Fruit fly (Drosophila melanogaster) whole organism, embryonic: ENCODE results near the gene Mlp84B.

ENCODE experiments used
- ATbp ChIP-seq: fragments of 200-800 bp; sonication (Bioruptor generic); optimal IDR thresholded peaks from 2 replicates; lab custom pipeline; 2017; ENCODE audit warnings: missing biosample characterization, mild to moderate bottlenecking, missing genetic modification characterization, missing genetic modification reagents
- Antp ChIP-seq: fragments of 200-800 bp; sonication (Bioruptor generic); optimal IDR thresholded peaks from 3 replicates; lab custom pipeline; 2016; ENCODE audit warnings: missing biosample characterization, missing genetic modification characterization
- B-H1 ChIP-seq: fragments of 200-800 bp; sonication (Bioruptor generic); IDR thresholded peaks from 3 replicates; pipeline ENCODE4 v1.3.6; 2022; ENCODE audit warnings: missing biosample characterization, missing genetic modification characterization
- B-H2 ChIP-seq: fragments of 200-800 bp; sonication (Bioruptor generic); optimal IDR thresholded peaks from 2 replicates; lab custom pipeline; 2018; ENCODE audit warnings: missing biosample characterization, mild to moderate bottlenecking, missing genetic modification characterization
- BEAF-32 ChIP-seq: fragments of 200-800 bp; sonication (Bioruptor generic); optimal IDR thresholded peaks from 3 replicates; lab custom pipeline; 2017; ENCODE audit warnings: missing biosample characterization, missing genetic modification characterization, mild to moderate bottlenecking, moderate library complexity, missing genetic modification reagents
- CG10209 ChIP-seq: fragments of 200-800 bp; sonication (Bioruptor generic); optimal IDR thresholded peaks from 3 replicates; lab custom pipeline; 2017; ENCODE audit warnings: missing biosample characterization, mild to moderate bottlenecking, missing genetic modification characterization, missing genetic modification reagents
- CG10274 ChIP-seq: fragments of 200-800 bp; sonication (Bioruptor generic); optimal IDR thresholded peaks from 3 replicates; lab custom pipeline; 2017; ENCODE audit warnings: missing biosample characterization, mild to moderate bottlenecking, missing genetic modification characterization
- CG10321 ChIP-seq: fragments of 200-800 bp; sonication (Bioruptor generic); IDR thresholded peaks from 2 replicates; pipeline ENCODE4 v1.3.6; 2022; ENCODE audit warnings: missing biosample characterization, missing genetic modification characterization
- CG11247 ChIP-seq: fragments of 200-800 bp; sonication (Bioruptor generic); IDR thresholded peaks from 2 replicates; pipeline ENCODE4 v1.3.6; 2022; ENCODE audit warnings: missing biosample characterization, missing genetic modification characterization
- CG1602 ChIP-seq: fragments of 200-800 bp; sonication (Bioruptor generic); optimal IDR thresholded peaks from 3 replicates; lab custom pipeline; 2016; ENCODE audit warnings: missing biosample characterization, missing genetic modification characterization
- CG17361 ChIP-seq: fragments of 200-800 bp; sonication (Bioruptor generic); IDR thresholded peaks from 3 replicates; pipeline ENCODE4 v1.3.6; 2022; ENCODE audit warnings: missing biosample characterization, missing genetic modification characterization
- CG17568 ChIP-seq: fragments of 200-800 bp; sonication (Bioruptor generic); optimal IDR thresholded peaks from 2 replicates; lab custom pipeline; 2018; ENCODE audit warnings: missing biosample characterization, mild to moderate bottlenecking, missing genetic modification characterization, moderate library complexity
- CG1792 ChIP-seq: fragments of 200-800 bp; sonication (Bioruptor generic); optimal IDR thresholded peaks from 2 replicates; lab custom pipeline; 2016; ENCODE audit warnings: missing biosample characterization, missing genetic modification characterization
- CG2116 ChIP-seq: fragments of 200-800 bp; sonication (Bioruptor generic); optimal IDR thresholded peaks from 3 replicates; lab custom pipeline; 2018; ENCODE audit warnings: missing biosample characterization, mild to moderate bottlenecking, missing genetic modification characterization
- CG31224 ChIP-seq: fragments of 200-800 bp; sonication (Bioruptor generic); IDR thresholded peaks from 2 replicates; pipeline ENCODE4 v1.3.6; 2022; ENCODE audit warnings: missing biosample characterization, missing genetic modification characterization
- CG3847 ChIP-seq: fragments of 200-800 bp; sonication (Bioruptor generic); IDR thresholded peaks from 2 replicates; pipeline ENCODE4 v1.3.6; 2022; ENCODE audit warnings: missing biosample characterization, missing genetic modification characterization
- CG4707 ChIP-seq: fragments of 200-800 bp; sonication (Bioruptor generic); optimal IDR thresholded peaks from 2 replicates; lab custom pipeline; 2018; ENCODE audit warnings: missing biosample characterization, mild to moderate bottlenecking, missing genetic modification characterization, moderate library complexity
- CG6272 ChIP-seq: fragments of 200-800 bp; sonication (Bioruptor generic); IDR thresholded peaks from 2 replicates; pipeline ENCODE4 v1.3.6; 2022; ENCODE audit warnings: missing biosample characterization, missing genetic modification characterization
- CG7745 ChIP-seq: fragments of 200-800 bp; sonication (Bioruptor generic); optimal IDR thresholded peaks from 2 replicates; lab custom pipeline; 2018; ENCODE audit warnings: missing biosample characterization, mild to moderate bottlenecking, missing genetic modification characterization, moderate library complexity
- CG7786 ChIP-seq: fragments of 200-800 bp; sonication (Bioruptor generic); optimal IDR thresholded peaks from 2 replicates; lab custom pipeline; 2016; ENCODE audit warnings: missing biosample characterization, missing genetic modification characterization
- CG8359 ChIP-seq: fragments of 200-800 bp; sonication (Bioruptor generic); optimal IDR thresholded peaks from 2 replicates; lab custom pipeline; 2017; ENCODE audit warnings: missing biosample characterization, mild to moderate bottlenecking, missing genetic modification characterization, borderline replicate concordance
- CG9215 ChIP-seq: fragments of 200-800 bp; sonication (Bioruptor generic); IDR thresholded peaks from 2 replicates; pipeline ENCODE4 v1.3.6; 2022; ENCODE audit warnings: missing biosample characterization, missing genetic modification characterization
- CHES-1-like ChIP-seq: fragments of 200-800 bp; sonication (Bioruptor generic); optimal IDR thresholded peaks from 2 replicates; lab custom pipeline; 2016; ENCODE audit warnings: missing biosample characterization, missing genetic modification characterization
- Dek ChIP-seq: fragments of 200-800 bp; sonication (Bioruptor generic); optimal IDR thresholded peaks from 3 replicates; lab custom pipeline; 2019; ENCODE audit warnings: missing biosample characterization, mild to moderate bottlenecking, missing genetic modification characterization, moderate library complexity
- Eip74EF ChIP-seq, 2 experiments: fragments of 200-800 bp in 1 of 2; fragments of >200 bp in 1 of 2; sonication (Bioruptor generic) in 1 of 2; optimal IDR thresholded peaks; 2 replicates each; lab custom pipeline; 2017 to 2019; ENCODE audit warnings: missing biosample characterization in 2 of 2, missing genetic modification characterization in 2 of 2, mild to moderate bottlenecking in 1 of 2, moderate library complexity in 1 of 2
- HHEX ChIP-seq: fragments of 200-800 bp; sonication (Bioruptor generic); optimal IDR thresholded peaks from 3 replicates; lab custom pipeline; 2017; ENCODE audit warnings: missing biosample characterization, mild to moderate bottlenecking, missing genetic modification characterization, missing genetic modification reagents
- HLH4C ChIP-seq: fragments of 200-800 bp; sonication (Bioruptor generic); IDR thresholded peaks from 3 replicates; pipeline ENCODE4 v1.3.6; 2022; ENCODE audit warnings: missing biosample characterization, missing genetic modification characterization; ENCODE audit not compliant: partially characterized antibody
- HLH54F ChIP-seq: fragments of 200-800 bp; sonication (Bioruptor generic); optimal IDR thresholded peaks from 3 replicates; lab custom pipeline; 2016; ENCODE audit warnings: missing biosample characterization, missing genetic modification characterization
- Mad ChIP-seq: fragments of 200-800 bp; sonication (Bioruptor generic); optimal IDR thresholded peaks from 2 replicates; lab custom pipeline; 2016; ENCODE audit warnings: missing biosample characterization, missing genetic modification characterization
- Mrtf ChIP-seq: fragments of 200-800 bp; sonication (Bioruptor generic); IDR thresholded peaks from 3 replicates; pipeline ENCODE4 v1.3.6; 2022; ENCODE audit warnings: missing biosample characterization, missing genetic modification characterization
- Optix ChIP-seq: fragments of 200-800 bp; sonication (Bioruptor generic); IDR thresholded peaks from 3 replicates; pipeline ENCODE4 v1.3.6; 2022; ENCODE audit warnings: missing biosample characterization, missing genetic modification characterization
- Pdp1 ChIP-seq, 2 experiments: fragments of 200-800 bp; sonication (Bioruptor generic); optimal IDR thresholded peaks; 3 replicates each; lab custom pipeline; 2016; ENCODE audit warnings: missing biosample characterization in 2 of 2, missing genetic modification characterization in 2 of 2, mild to moderate bottlenecking in 1 of 2, moderate library complexity in 1 of 2
- Ssrp ChIP-seq: fragments of 200-800 bp; sonication (Bioruptor generic); optimal IDR thresholded peaks from 2 replicates; lab custom pipeline; 2018; ENCODE audit warnings: missing biosample characterization, mild to moderate bottlenecking, missing genetic modification characterization, moderate library complexity
- bab2 ChIP-seq: fragments of 200-800 bp; sonication (Bioruptor generic); optimal IDR thresholded peaks from 2 replicates; lab custom pipeline; 2016; ENCODE audit warnings: missing biosample characterization, missing genetic modification characterization
- cg ChIP-seq: fragments of 200-800 bp; sonication (Bioruptor generic); optimal IDR thresholded peaks from 3 replicates; lab custom pipeline; 2019; ENCODE audit warnings: missing biosample characterization, mild to moderate bottlenecking, missing genetic modification characterization, moderate library complexity
- croc ChIP-seq: fragments of 200-800 bp; sonication (Bioruptor generic); conservative IDR thresholded peaks from 3 replicates; pipeline ENCODE4 v1.3.6; 2022; ENCODE audit warnings: missing biosample characterization, missing genetic modification characterization
- crol ChIP-seq: fragments of 200-800 bp; sonication (Bioruptor generic); IDR thresholded peaks from 2 replicates; pipeline ENCODE4 v1.3.6; 2022; ENCODE audit warnings: missing biosample characterization, missing genetic modification characterization
- dan ChIP-seq: fragments of 200-800 bp; sonication (Bioruptor generic); IDR thresholded peaks from 2 replicates; pipeline ENCODE4 v1.3.6; 2022; ENCODE audit warnings: missing biosample characterization, missing genetic modification characterization
- fru ChIP-seq: fragments of >200 bp; optimal IDR thresholded peaks from 2 replicates; lab custom pipeline; 2017
- h ChIP-seq: fragments of >200 bp; optimal IDR thresholded peaks from 2 replicates; lab custom pipeline; 2017
- her ChIP-seq: fragments of 200-800 bp; sonication (Bioruptor generic); optimal IDR thresholded peaks from 2 replicates; lab custom pipeline; 2016; ENCODE audit warnings: missing biosample characterization, missing genetic modification characterization
- nom ChIP-seq: fragments of 200-800 bp; sonication (Bioruptor generic); optimal IDR thresholded peaks from 2 replicates; lab custom pipeline; 2017; ENCODE audit warnings: missing biosample characterization, missing genetic modification characterization, mild to moderate bottlenecking, moderate library complexity, missing genetic modification reagents
- pros ChIP-seq: fragments of 200-800 bp; sonication (Bioruptor generic); optimal IDR thresholded peaks from 3 replicates; lab custom pipeline; 2019; ENCODE audit warnings: missing biosample characterization, mild to moderate bottlenecking, missing genetic modification characterization, moderate library complexity
- ranshi ChIP-seq: fragments of 200-800 bp; sonication (Bioruptor generic); IDR thresholded peaks from 2 replicates; pipeline ENCODE4 v1.3.6; 2022; ENCODE audit warnings: missing biosample characterization, missing genetic modification characterization
- rib ChIP-seq: fragments of 200-800 bp; sonication (Bioruptor generic); IDR thresholded peaks from 2 replicates; pipeline ENCODE4 v1.3.6; 2022; ENCODE audit warnings: missing biosample characterization, missing genetic modification characterization
- sna ChIP-seq: fragments of 200-800 bp; sonication (Bioruptor generic); IDR thresholded peaks from 2 replicates; pipeline ENCODE4 v1.3.6; 2022; ENCODE audit warnings: missing biosample characterization, missing genetic modification characterization; ENCODE audit not compliant: partially characterized antibody
- sob ChIP-seq: fragments of 200-800 bp; sonication (Bioruptor generic); IDR thresholded peaks from 2 replicates; pipeline ENCODE4 v1.3.6; 2022; ENCODE audit warnings: missing biosample characterization, missing genetic modification characterization
- tup ChIP-seq: fragments of 200-800 bp; sonication (Bioruptor generic); optimal IDR thresholded peaks from 2 replicates; lab custom pipeline; 2016; ENCODE audit warnings: missing biosample characterization, mild to moderate bottlenecking, missing genetic modification characterization, moderate library complexity
- unc-4 ChIP-seq: fragments of 200-800 bp; sonication (Bioruptor generic); IDR thresholded peaks from 2 replicates; pipeline ENCODE4 v1.3.6; 2022; ENCODE audit warnings: missing biosample characterization, missing genetic modification characterization; ENCODE audit not compliant: partially characterized antibody
- vfl ChIP-seq: fragments of 200-800 bp; sonication (Bioruptor generic); optimal IDR thresholded peaks from 2 replicates; lab custom pipeline; 2016; ENCODE audit warnings: missing biosample characterization, missing genetic modification characterization
- vvl ChIP-seq: fragments of 200-800 bp; sonication (Bioruptor generic); IDR thresholded peaks from 2 replicates; pipeline ENCODE4 v1.3.6; 2022; ENCODE audit warnings: missing biosample characterization, missing genetic modification characterization

The Mlp84B gene

dm6 chr3R:7075712-7076183, 41.8 kb downstream of the Mlp84B start (continued):
- TF ChIP-seq h (no peak), tup (GFP tag; lab: Kevin White, UChicago) (peak; percentile 67), ranshi (no peak), Pdp1 (GFP tag; optimal IDR thresholded peaks at IDR 0.05; lab: Kevin White, UChicago) (peak; percentile 82 to 91), sob (no peak), Antp (GFP tag; lab: Kevin White, UChicago) (peak; percentile 84), CG8359 (peak; percentile 84), CG1602 (GFP tag; lab: Kevin White, UChicago) (peak; percentile 82), rib (GFP tag; lab: Robert Waterston, UW) (no peak), nom (GFP tag; lab: Kevin White, UChicago) (peak; percentile 83), CG2116 (GFP tag; lab: Kevin White, UChicago) (peak; percentile 64), CG10274 (GFP tag; lab: Kevin White, UChicago) (peak; percentile 79), B-H1 (GFP tag; lab: Robert Waterston, UW) (no peak), croc (GFP tag; lab: Robert Waterston, UW) (peak; percentile 77), CG4707 (GFP tag; lab: Kevin White, UChicago) (peak; percentile 80), CG10209 (GFP tag; lab: Kevin White, UChicago) (peak; percentile 90), CG17361 (GFP tag; lab: Robert Waterston, UW) (no peak), CG3847 (GFP tag; lab: Robert Waterston, UW) (no peak), CG10321 (no peak), bab2 (GFP tag; lab: Kevin White, UChicago) (peak; percentile 95), CG6272 (GFP tag; lab: Robert Waterston, UW) (peak; percentile 73), CG11247 (no peak), CG17568 (GFP tag; lab: Kevin White, UChicago) (peak; percentile 80), B-H2 (GFP tag; lab: Kevin White, UChicago) (peak; percentile 65), Dek (peak; percentile 88), CG9215 (GFP tag; lab: Robert Waterston, UW) (no peak), sna (GFP tag; lab: Robert Waterston, UW) (no peak), Mrtf (no peak), dan (GFP tag; lab: Robert Waterston, UW) (no peak), CG7745 (peak; percentile 30), cg (GFP tag; lab: Kevin White, UChicago) (no peak), Eip74EF (GFP tag; optimal IDR thresholded peaks at IDR 0.05; lab: Kevin White, UChicago) (peak in 1 of 2 experiments; percentile 72), Optix (no peak), Mad (GFP tag; lab: Kevin White, UChicago) (peak; percentile 86), vfl (peak; percentile 76), Ssrp (peak; percentile 88), BEAF-32 (GFP tag; lab: Kevin White, UChicago) (no peak), CG1792 (peak; percentile 89), CG31224 (GFP tag; lab: Robert Waterston, UW) (no peak), pros (GFP tag; lab: Kevin White, UChicago) (no peak), HLH54F (GFP tag; lab: Kevin White, UChicago) (peak; percentile 89), CHES-1-like (GFP tag; lab: Kevin White, UChicago) (peak; percentile 89), CG7786 (GFP tag; lab: Kevin White, UChicago) (peak; percentile 92), vvl (GFP tag; lab: Robert Waterston, UW) (no peak), crol (GFP tag; lab: Robert Waterston, UW) (no peak), unc-4 (GFP tag; lab: Robert Waterston, UW) (no peak), her (GFP tag; lab: Kevin White, UChicago) (peak; percentile 85), HHEX (GFP tag; lab: Kevin White, UChicago) (peak; percentile 86), fru (lab: Kevin White, UChicago) (no peak), ATbp (GFP tag; lab: Kevin White, UChicago) (peak; percentile 91), HLH4C (GFP tag; lab: Robert Waterston, UW) (no peak)
